Worm (Caenorhabditis elegans) whole organism, L1 larva: ENCODE data around the gene C26H9A.4.
A peak's percentile ranks its signal among the peaks of the same experiment; 100 is the strongest.

ENCODE experiments used
- C04F5.9 ChIP-seq: sonication (generic microtip); optimal IDR thresholded peaks from 2 replicates; lab custom pipeline; 2016; ENCODE audit warnings: missing genetic modification characterization, missing compliant biosample characterization
- dpl-1 ChIP-seq, 3 experiments: fragments of 150-350 bp in 2 of 3; sonication (generic microtip) in 1 of 3; optimal IDR thresholded peaks; 2 replicates each; lab custom pipeline; 2014 to 2017; ENCODE audit warnings: missing biosample characterization in 3 of 3, missing genetic modification characterization in 3 of 3, missing genetic modification reagents in 3 of 3
- elt-2 ChIP-seq: sonication (generic microtip); optimal IDR thresholded peaks from 2 replicates; lab custom pipeline; 2016; ENCODE audit warnings: missing genetic modification characterization, mild to moderate bottlenecking, inconsistent platforms, missing compliant biosample characterization, missing genetic modification reagents
- elt-3 ChIP-seq, 6 experiments: fragments of 150-350 bp in 1 of 6; sonication (generic microtip); optimal IDR thresholded peaks; 2 replicates each; lab custom pipeline; 2017 to 2018; ENCODE audit warnings: missing biosample characterization in 6 of 6, missing genetic modification characterization in 6 of 6, inconsistent platforms in 1 of 6
- hpl-2 ChIP-seq: fragments of 150-350 bp; optimal IDR thresholded peaks from 2 replicates; lab custom pipeline; 2014; ENCODE audit warnings: missing biosample characterization, missing genetic modification reagents, missing genetic modification characterization
- lin-15B ChIP-seq: fragments of 150-350 bp; sonication (generic microtip); optimal IDR thresholded peaks from 3 replicates; lab custom pipeline; 2014; ENCODE audit warnings: missing biosample characterization, missing genetic modification characterization
- lin-39 ChIP-seq: fragments of 150-350 bp; optimal IDR thresholded peaks from 2 replicates; lab custom pipeline; 2014; ENCODE audit warnings: missing biosample characterization, missing genetic modification reagents, missing genetic modification characterization
- nhr-12 ChIP-seq: sonication (generic microtip); optimal IDR thresholded peaks from 2 replicates; lab custom pipeline; 2017; ENCODE audit warnings: missing biosample characterization, missing genetic modification characterization
- skn-1 ChIP-seq: fragments of 150-350 bp; optimal IDR thresholded peaks from 2 replicates; lab custom pipeline; 2014; ENCODE audit warnings: missing biosample characterization, missing genetic modification characterization
- snpc-4 ChIP-seq: fragments of 150-350 bp; optimal IDR thresholded peaks from 2 replicates; lab custom pipeline; 2014; ENCODE audit warnings: missing biosample characterization, missing genetic modification characterization
- unc-86 ChIP-seq: sonication (generic microtip); optimal IDR thresholded peaks from 2 replicates; lab custom pipeline; 2016; ENCODE audit warnings: missing genetic modification characterization, missing compliant biosample characterization
- xbp-1 ChIP-seq: sonication (generic microtip); optimal IDR thresholded peaks from 2 replicates; lab custom pipeline; 2016; ENCODE audit warnings: missing genetic modification characterization, missing compliant biosample characterization

- TF ChIP-seq snpc-4 (tag; lab: Kevin White, UChicago) (no peak), xbp-1 (tag; lab: Kevin White, UChicago) (no peak), dpl-1 (GFP tag; optimal IDR thresholded peaks at IDR 0.05; lab: Kevin White, UChicago) (peak in 1 of 3 experiments; percentile 5), elt-2 (tag; lab: Kevin White, UChicago) (no peak), lin-15B (no peak), unc-86 (tag; lab: Kevin White, UChicago) (no peak), elt-3 (tag; optimal IDR thresholded peaks at IDR 0.05; lab: Kevin White, UChicago) (no peak), C04F5.9 (no peak), nhr-12 (no peak), skn-1 (no peak), hpl-2 (GFP tag; lab: Kevin White, UChicago) (no peak), lin-39 (tag; lab: Kevin White, UChicago) (no peak)
Observed at ce11 chrIV:12616943-12617689, 36.1 kb upstream of the C26H9A.4 start.
